Fruit fly (Drosophila melanogaster) whole organism, embryonic: Measurements from ENCODE around the gene CG5043.
A peak's percentile ranks its signal among the peaks of the same experiment; 100 is the strongest.

Experiments
- Adf1 ChIP-seq: fragments of 200-800 bp; sonication (Bioruptor generic); IDR thresholded peaks from 2 replicates; pipeline ENCODE4 v1.3.6; 2022; ENCODE audit warnings: missing biosample characterization, missing genetic modification characterization
- Asciz ChIP-seq: fragments of 200-800 bp; sonication (Bioruptor generic); optimal IDR thresholded peaks from 2 replicates; lab custom pipeline; 2017; ENCODE audit warnings: missing biosample characterization, mild to moderate bottlenecking, missing genetic modification characterization, missing genetic modification reagents
- Atf3 ChIP-seq: fragments of 200-800 bp; sonication (Bioruptor generic); optimal IDR thresholded peaks from 3 replicates; lab custom pipeline; 2016; ENCODE audit warnings: missing biosample characterization, missing genetic modification characterization
- CG10654 ChIP-seq: fragments of 200-800 bp; sonication (Bioruptor generic); optimal IDR thresholded peaks from 2 replicates; lab custom pipeline; 2016; ENCODE audit warnings: missing biosample characterization, missing genetic modification characterization
- CG11456 ChIP-seq: fragments of 200-800 bp; sonication (Bioruptor generic); IDR thresholded peaks from 3 replicates; pipeline ENCODE4 v1.3.6; 2022; ENCODE audit warnings: missing biosample characterization, missing genetic modification characterization
- CG1233 ChIP-seq: fragments of 200-800 bp; sonication (Bioruptor generic); optimal IDR thresholded peaks from 4 replicates; lab custom pipeline; 2018; ENCODE audit warnings: missing biosample characterization, mild to moderate bottlenecking, missing genetic modification characterization
- CG14441 ChIP-seq: fragments of 200-800 bp; sonication (Bioruptor generic); IDR thresholded peaks from 2 replicates; pipeline ENCODE4 v1.3.6; 2022; ENCODE audit warnings: missing biosample characterization, missing genetic modification characterization
- CG1529 ChIP-seq: fragments of 200-800 bp; sonication (Bioruptor generic); optimal IDR thresholded peaks from 3 replicates; lab custom pipeline; 2018; ENCODE audit warnings: missing biosample characterization, missing genetic modification characterization
- CG16813 ChIP-seq: fragments of 200-800 bp; sonication (Bioruptor generic); IDR thresholded peaks from 3 replicates; pipeline ENCODE4 v1.3.6; 2022; ENCODE audit warnings: missing biosample characterization, missing genetic modification characterization; ENCODE audit not compliant: partially characterized antibody
- CG17359 ChIP-seq: fragments of 200-800 bp; sonication (Bioruptor generic); optimal IDR thresholded peaks from 3 replicates; lab custom pipeline; 2018; ENCODE audit warnings: missing biosample characterization, mild to moderate bottlenecking, missing genetic modification characterization, moderate library complexity
- CG17802 ChIP-seq: fragments of 200-800 bp; sonication (Bioruptor generic); optimal IDR thresholded peaks from 2 replicates; lab custom pipeline; 2018; ENCODE audit warnings: missing biosample characterization, mild to moderate bottlenecking, missing genetic modification characterization, moderate library complexity
- CG1832 ChIP-seq: fragments of 200-800 bp; sonication (Bioruptor generic); optimal IDR thresholded peaks from 2 replicates; lab custom pipeline; 2017; ENCODE audit warnings: missing biosample characterization, mild to moderate bottlenecking, missing genetic modification characterization, inconsistent platforms
- CG18764 ChIP-seq: fragments of 200-800 bp; sonication (Bioruptor generic); optimal IDR thresholded peaks from 3 replicates; lab custom pipeline; 2016; ENCODE audit warnings: missing biosample characterization, missing genetic modification characterization
- CG33557 ChIP-seq: fragments of 200-800 bp; sonication (Bioruptor generic); optimal IDR thresholded peaks from 2 replicates; lab custom pipeline; 2019; ENCODE audit warnings: missing biosample characterization, mild to moderate bottlenecking, missing genetic modification characterization, moderate library complexity
- CG34224 ChIP-seq: fragments of 200-800 bp; sonication (Bioruptor generic); IDR thresholded peaks from 3 replicates; pipeline ENCODE4 v1.3.6; 2022; ENCODE audit warnings: missing biosample characterization, missing genetic modification characterization; ENCODE audit not compliant: partially characterized antibody
- CG5953 ChIP-seq: fragments of 200-800 bp; sonication (Bioruptor generic); IDR thresholded peaks from 2 replicates; pipeline ENCODE4 v1.3.6; 2022; ENCODE audit warnings: missing biosample characterization, missing genetic modification characterization
- CG6175 ChIP-seq: fragments of 200-800 bp; sonication (Bioruptor generic); IDR thresholded peaks from 3 replicates; pipeline ENCODE4 v1.3.6; 2022; ENCODE audit warnings: missing biosample characterization, missing genetic modification characterization
- CG7357 ChIP-seq: fragments of 200-800 bp; sonication (Bioruptor generic); IDR thresholded peaks from 3 replicates; pipeline ENCODE4 v1.3.6; 2022; ENCODE audit warnings: missing biosample characterization, missing genetic modification characterization
- CG7839 ChIP-seq: fragments of 200-800 bp; sonication (Bioruptor generic); optimal IDR thresholded peaks from 3 replicates; lab custom pipeline; 2018; ENCODE audit warnings: missing biosample characterization, mild to moderate bottlenecking, missing genetic modification characterization, moderate library complexity
- CG9727 ChIP-seq: fragments of 200-800 bp; sonication (Bioruptor generic); optimal IDR thresholded peaks from 3 replicates; lab custom pipeline; 2017; ENCODE audit warnings: missing biosample characterization, mild to moderate bottlenecking, missing genetic modification characterization
- Dek ChIP-seq: fragments of 200-800 bp; sonication (Bioruptor generic); optimal IDR thresholded peaks from 3 replicates; lab custom pipeline; 2019; ENCODE audit warnings: missing biosample characterization, mild to moderate bottlenecking, missing genetic modification characterization, moderate library complexity
- ERR ChIP-seq: fragments of 200-800 bp; sonication (Bioruptor generic); optimal IDR thresholded peaks from 2 replicates; lab custom pipeline; 2016; ENCODE audit warnings: missing biosample characterization, missing genetic modification characterization
- Fer3 ChIP-seq: fragments of 200-800 bp; sonication (Bioruptor generic); optimal IDR thresholded peaks from 2 replicates; lab custom pipeline; 2018; ENCODE audit warnings: missing biosample characterization, mild to moderate bottlenecking, missing genetic modification characterization, moderate library complexity
- PHDP ChIP-seq: fragments of 200-800 bp; sonication (Bioruptor generic); optimal IDR thresholded peaks from 3 replicates; lab custom pipeline; 2018; ENCODE audit warnings: missing biosample characterization, mild to moderate bottlenecking, missing genetic modification characterization, moderate library complexity
- Poxn ChIP-seq: fragments of 200-800 bp; sonication (Bioruptor generic); IDR thresholded peaks from 2 replicates; pipeline ENCODE4 v1.3.6; 2022; ENCODE audit warnings: missing biosample characterization, missing genetic modification characterization
- ash1 ChIP-seq: fragments of 200-800 bp; sonication (Bioruptor generic); optimal IDR thresholded peaks from 2 replicates; lab custom pipeline; 2018; ENCODE audit warnings: missing biosample characterization, mild to moderate bottlenecking, missing genetic modification characterization
- cad ChIP-seq: fragments of >200 bp; optimal IDR thresholded peaks from 2 replicates; lab custom pipeline; 2017; ENCODE audit warnings: missing biosample characterization, missing genetic modification characterization
- chif ChIP-seq, 2 experiments: fragments of 200-800 bp; sonication (Bioruptor generic); optimal IDR thresholded peaks; 3 replicates each; lab custom pipeline; 2016; ENCODE audit warnings: missing biosample characterization in 2 of 2, missing genetic modification characterization in 2 of 2
- crol ChIP-seq: fragments of 200-800 bp; sonication (Bioruptor generic); IDR thresholded peaks from 2 replicates; pipeline ENCODE4 v1.3.6; 2022; ENCODE audit warnings: missing biosample characterization, missing genetic modification characterization
- emc ChIP-seq: fragments of 200-800 bp; sonication (Bioruptor generic); optimal IDR thresholded peaks from 2 replicates; lab custom pipeline; 2016; ENCODE audit warnings: missing biosample characterization, missing genetic modification characterization
- gcm ChIP-seq: fragments of 200-800 bp; sonication (Bioruptor generic); optimal IDR thresholded peaks from 2 replicates; lab custom pipeline; 2019; ENCODE audit warnings: missing biosample characterization, mild to moderate bottlenecking, missing genetic modification characterization, moderate library complexity
- gsb-n ChIP-seq: fragments of 200-800 bp; sonication (Bioruptor generic); optimal IDR thresholded peaks from 3 replicates; lab custom pipeline; 2018; ENCODE audit warnings: missing biosample characterization, mild to moderate bottlenecking, missing genetic modification characterization
- hth ChIP-seq: fragments of >200 bp; optimal IDR thresholded peaks from 2 replicates; lab custom pipeline; 2017; ENCODE audit warnings: inconsistent platforms
- ind ChIP-seq: fragments of 200-800 bp; sonication (Bioruptor generic); optimal IDR thresholded peaks from 3 replicates; lab custom pipeline; 2016; ENCODE audit warnings: missing biosample characterization, missing genetic modification characterization
- kay ChIP-seq: fragments of 200-800 bp; sonication (Bioruptor generic); optimal IDR thresholded peaks from 2 replicates; lab custom pipeline; 2016; ENCODE audit warnings: missing biosample characterization, missing genetic modification characterization
- klu ChIP-seq: fragments of 200-800 bp; sonication (Bioruptor generic); IDR thresholded peaks from 2 replicates; pipeline ENCODE4 v1.3.6; 2022; ENCODE audit warnings: missing biosample characterization, missing genetic modification characterization
- lab ChIP-seq: fragments of 200-800 bp; sonication (Bioruptor generic); optimal IDR thresholded peaks from 3 replicates; lab custom pipeline; 2017; ENCODE audit warnings: missing biosample characterization, missing genetic modification characterization, mild to moderate bottlenecking, moderate library complexity, missing genetic modification reagents
- lov ChIP-seq, 2 experiments: fragments of 200-800 bp in 1 of 2; fragments of >200 bp in 1 of 2; sonication (Bioruptor generic) in 1 of 2; IDR thresholded peaks in 1 of 2; optimal IDR thresholded peaks in 1 of 2; 2 replicates in 1 of 2; 3 replicates in 1 of 2; pipeline versions ENCODE4 v1.3.6 to Lab custom; 2017 to 2022; ENCODE audit warnings: missing biosample characterization in 1 of 2, missing genetic modification characterization in 1 of 2
- nom ChIP-seq: fragments of 200-800 bp; sonication (Bioruptor generic); optimal IDR thresholded peaks from 2 replicates; lab custom pipeline; 2017; ENCODE audit warnings: missing biosample characterization, missing genetic modification characterization, mild to moderate bottlenecking, moderate library complexity, missing genetic modification reagents
- oc ChIP-seq: fragments of 200-800 bp; sonication (Bioruptor generic); optimal IDR thresholded peaks from 2 replicates; lab custom pipeline; 2018; ENCODE audit warnings: missing biosample characterization, mild to moderate bottlenecking, missing genetic modification characterization, moderate library complexity
- onecut ChIP-seq: fragments of 200-800 bp; sonication (Bioruptor generic); IDR thresholded peaks from 2 replicates; pipeline ENCODE4 v1.3.6; 2022; ENCODE audit warnings: missing biosample characterization, missing genetic modification characterization
- rib ChIP-seq: fragments of 200-800 bp; sonication (Bioruptor generic); IDR thresholded peaks from 2 replicates; pipeline ENCODE4 v1.3.6; 2022; ENCODE audit warnings: missing biosample characterization, missing genetic modification characterization
- sc ChIP-seq, 3 experiments: fragments of >200 bp in 2 of 3; fragments of 200-800 bp in 1 of 3; sonication (Bioruptor generic) in 1 of 3; optimal IDR thresholded peaks; 2 replicates in 2 of 3; 3 replicates in 1 of 3; lab custom pipeline; 2017; ENCODE audit warnings: mild to moderate bottlenecking in 1 of 3, missing biosample characterization in 1 of 3, missing genetic modification characterization in 1 of 3, missing genetic modification reagents in 1 of 3
- slou ChIP-seq: fragments of 200-800 bp; sonication (Bioruptor generic); optimal IDR thresholded peaks from 3 replicates; lab custom pipeline; 2016; ENCODE audit warnings: missing biosample characterization, missing genetic modification characterization
- sr ChIP-seq: fragments of 200-800 bp; sonication (Bioruptor generic); IDR thresholded peaks from 3 replicates; pipeline ENCODE4 v1.3.6; 2022; ENCODE audit warnings: missing biosample characterization, missing genetic modification characterization
- tap ChIP-seq: fragments of 200-800 bp; optimal IDR thresholded peaks from 3 replicates; lab custom pipeline; 2019; ENCODE audit warnings: missing biosample characterization, mild to moderate bottlenecking, missing genetic modification characterization, moderate library complexity
- tin ChIP-seq: fragments of 200-800 bp; sonication (Bioruptor generic); optimal IDR thresholded peaks from 3 replicates; lab custom pipeline; 2016; ENCODE audit warnings: missing biosample characterization, missing genetic modification characterization
- trh ChIP-seq: fragments of 200-800 bp; sonication (Bioruptor generic); optimal IDR thresholded peaks from 2 replicates; lab custom pipeline; 2016; ENCODE audit warnings: missing biosample characterization, missing genetic modification characterization
- yki ChIP-seq: fragments of >200 bp; optimal IDR thresholded peaks from 3 replicates; lab custom pipeline; 2018

CG5043 gene

DNA sequence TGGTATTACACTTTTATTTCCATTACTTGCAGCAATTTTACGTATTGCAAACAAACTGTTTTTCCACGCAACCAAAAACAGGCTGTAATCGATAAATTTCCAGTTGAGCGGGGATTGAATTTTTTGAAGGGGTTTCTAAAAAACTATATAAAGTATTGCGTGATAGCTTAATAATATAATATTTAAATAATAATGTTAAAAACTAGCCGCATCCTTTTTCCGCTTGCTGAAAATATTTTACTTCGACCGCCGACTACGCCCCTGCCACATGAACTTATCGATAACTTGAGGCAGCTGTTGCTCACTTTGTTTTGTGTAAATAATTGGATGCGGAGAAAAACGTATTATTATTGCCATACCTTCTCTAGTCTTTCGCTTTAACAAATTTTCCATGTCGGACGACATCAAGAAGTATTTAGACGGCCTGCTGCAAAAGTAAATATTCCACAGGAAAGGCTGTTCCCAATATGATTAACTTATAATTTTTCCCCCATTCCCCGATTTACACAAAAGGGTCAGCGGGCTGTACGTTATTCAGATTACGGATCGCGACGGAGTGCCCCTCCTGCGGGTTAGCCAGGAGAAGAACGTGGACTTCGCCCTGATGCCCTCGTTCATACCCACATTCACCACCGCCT is 47.4 kb downstream of the CG5043 start, which contains the start of the genes fws and Lamtor3 (continued):
- TF ChIP-seq Asciz (peak; percentile 97), trh (peak; percentile 91), CG14441 (GFP tag; lab: Robert Waterston, UW) (peak; percentile 100), PHDP (tag; lab: Kevin White, UChicago) (peak; percentile 99), CG16813 (GFP tag; lab: Robert Waterston, UW) (peak; percentile 52), CG1529 (peak; percentile 97), yki (no peak), chif (GFP tag; optimal IDR thresholded peaks at IDR 0.05; lab: Kevin White, UChicago) (peak; percentile 49 to 77), CG17359 (tag; lab: Kevin White, UChicago) (peak; percentile 99), ERR (GFP tag; lab: Kevin White, UChicago) (peak; percentile 39), Dek (tag; lab: Kevin White, UChicago) (peak; percentile 98), Poxn (GFP tag; lab: Robert Waterston, UW) (peak; percentile 97), CG7357 (GFP tag; lab: Robert Waterston, UW) (peak; percentile 97), rib (GFP tag; lab: Robert Waterston, UW) (peak; percentile 98), CG1233 (peak; percentile 98), CG34224 (GFP tag; lab: Robert Waterston, UW) (peak; percentile 78), Fer3 (tag; lab: Kevin White, UChicago) (peak; percentile 99), ash1 (GFP tag; lab: Kevin White, UChicago) (peak; percentile 84), CG7839 (tag; lab: Kevin White, UChicago) (peak; percentile 99), cad (GFP tag; lab: Kevin White, UChicago) (no peak), CG11456 (GFP tag; lab: Robert Waterston, UW) (peak; percentile 99), Atf3 (GFP tag; lab: Kevin White, UChicago) (peak; percentile 79), CG18764 (GFP tag; lab: Kevin White, UChicago) (peak; percentile 94), tap (tag; lab: Kevin White, UChicago) (peak; percentile 97), crol (GFP tag; lab: Robert Waterston, UW) (peak; percentile 75), CG5953 (GFP tag; lab: Robert Waterston, UW) (peak; percentile 99), sr (GFP tag; lab: Robert Waterston, UW) (peak; percentile 97), CG33557 (GFP tag; lab: Kevin White, UChicago) (peak; percentile 85), gsb-n (tag; lab: Kevin White, UChicago) (peak; percentile 98), CG6175 (GFP tag; lab: Robert Waterston, UW) (peak; percentile 99), lab (GFP tag; lab: Kevin White, UChicago) (peak; percentile 99), lov (optimal IDR thresholded peaks at IDR 0.05; lab: Kevin White, UChicago) (no peak), lov (GFP tag; IDR thresholded peaks at IDR 0.05; lab: Robert Waterston, UW) (peak; percentile 99), Adf1 (GFP tag; lab: Robert Waterston, UW) (peak; percentile 89), oc (tag; lab: Kevin White, UChicago) (peak; percentile 99), emc (GFP tag; lab: Kevin White, UChicago) (peak; percentile 52), onecut (GFP tag; lab: Robert Waterston, UW) (peak; percentile 94), ind (GFP tag; lab: Kevin White, UChicago) (peak; percentile 98), nom (GFP tag; lab: Kevin White, UChicago) (peak; percentile 81), slou (GFP tag; lab: Kevin White, UChicago) (peak; percentile 97), hth (no peak), CG1832 (GFP tag; lab: Kevin White, UChicago) (no peak), klu (GFP tag; lab: Robert Waterston, UW) (peak; percentile 98), CG10654 (GFP tag; lab: Kevin White, UChicago) (peak; percentile 96), sc (optimal IDR thresholded peaks at IDR 0.05; lab: Kevin White, UChicago) (no peak), sc (GFP tag; optimal IDR thresholded peaks at IDR 0.05; lab: Kevin White, UChicago) (peak; percentile 98), CG9727 (peak; percentile 97), CG17802 (tag; lab: Kevin White, UChicago) (peak; percentile 93), gcm (GFP tag; lab: Kevin White, UChicago) (peak; percentile 97), tin (GFP tag; lab: Kevin White, UChicago) (peak; percentile 95), kay (peak; percentile 90)
